Fruit fly (Drosophila melanogaster): ENCODE data around the gene Arl8.
A peak's percentile ranks its signal among the peaks of the same experiment; 100 is the strongest.

Gene Arl8

DNA sequence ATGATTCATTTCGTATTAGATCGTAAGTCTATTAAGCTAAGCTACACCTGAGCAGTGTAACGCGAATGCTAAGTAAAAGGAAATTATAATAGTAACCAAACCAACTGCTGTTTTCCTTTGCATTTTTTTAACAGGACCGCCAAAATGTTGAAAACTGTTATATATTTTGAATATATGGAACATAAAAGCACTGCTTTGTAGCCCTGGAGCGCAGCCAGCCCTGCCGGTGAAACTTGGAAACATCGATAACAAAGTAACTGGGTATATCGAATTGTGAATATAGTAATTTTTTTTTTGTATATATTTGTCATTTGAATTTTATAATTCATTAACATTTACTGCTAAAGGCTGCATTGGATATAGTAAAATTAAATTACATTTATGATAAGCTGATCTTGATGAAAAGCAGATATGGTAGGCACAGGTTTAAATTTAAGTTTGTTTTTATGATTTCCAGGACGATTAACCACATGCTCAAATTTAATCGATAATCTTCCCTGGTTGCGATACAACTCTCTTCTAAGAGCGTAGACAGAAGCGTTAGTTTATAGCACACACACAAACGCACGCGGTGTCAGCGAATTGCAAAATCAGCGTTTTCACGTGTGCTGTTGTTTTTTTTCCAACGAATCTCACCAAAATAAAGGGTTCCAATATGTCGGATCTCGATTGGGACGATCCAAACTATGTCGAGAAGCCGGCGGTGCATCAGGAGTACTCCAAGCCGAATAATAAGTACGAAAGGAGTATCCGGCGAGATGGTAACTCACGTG lies 4.0 kb upstream of the Arl8 start, which contains the start of gene CG7878 (continued):
- TF ChIP-seq pdm3 (GFP tag; optimal IDR thresholded peaks at IDR 0.05) = peak; percentile 67
- peak; percentile 51 for TF ChIP-seq Hr4 (GFP tag; optimal IDR thresholded peaks at IDR 0.05)
- peak; percentile 58 for TF ChIP-seq topi (GFP tag; optimal IDR thresholded peaks at IDR 0.05)
- peak; percentile 22 for TF ChIP-seq fkh (GFP tag; optimal IDR thresholded peaks at IDR 0.05)
- peak; percentile 50 for TF ChIP-seq vri (GFP tag; optimal IDR thresholded peaks at IDR 0.05)
- peak; percentile 72 for TF ChIP-seq esn (GFP tag; optimal IDR thresholded peaks at IDR 0.05)
- peak; percentile 55 for TF ChIP-seq acj6 (GFP tag; optimal IDR thresholded peaks at IDR 0.05)
- TF ChIP-seq CG34406 (GFP tag; optimal IDR thresholded peaks at IDR 0.05) = no peak
- TF ChIP-seq CG11902 (GFP tag; optimal IDR thresholded peaks at IDR 0.05) = no peak
- peak; percentile 54; the same call in 2 of the 3 replicates for TF ChIP-seq CG6163 (GFP tag; IDR thresholded peaks at IDR 0.05)
- TF ChIP-seq CG32006 (GFP tag; optimal IDR thresholded peaks at IDR 0.05) = peak; percentile 25
- no peak for TF ChIP-seq CG16779 (tag; optimal IDR thresholded peaks at IDR 0.05)
- no peak for TF ChIP-seq CG8319 (GFP tag; optimal IDR thresholded peaks at IDR 0.05)
- TF ChIP-seq Lpt (GFP tag; optimal IDR thresholded peaks at IDR 0.05) = no peak
- peak; percentile 8 for TF ChIP-seq Ets96B (tag; optimal IDR thresholded peaks at IDR 0.05)
- TF ChIP-seq CG11762 (GFP tag; optimal IDR thresholded peaks at IDR 0.05; ENCODE audit: insufficient read depth) = no peak
- TF ChIP-seq CG10669 (GFP tag; optimal IDR thresholded peaks at IDR 0.05) = peak; percentile 31
- no peak for TF ChIP-seq CG8119 (GFP tag; IDR thresholded peaks at IDR 0.05)
- TF ChIP-seq CG6808 (GFP tag; optimal IDR thresholded peaks at IDR 0.05) = peak; percentile 9
- peak; percentile 62 for TF ChIP-seq Met (GFP tag; optimal IDR thresholded peaks at IDR 0.05)
- TF ChIP-seq Smox (GFP tag; optimal IDR thresholded peaks at IDR 0.05) = peak; percentile 69
- TF ChIP-seq svp (GFP tag) = peak; percentile 75
- no peak for TF ChIP-seq fd59A (GFP tag; optimal IDR thresholded peaks at IDR 0.05)
- no peak for TF ChIP-seq Blimp-1 (GFP tag; optimal IDR thresholded peaks at IDR 0.05)
- peak; percentile 31 for TF ChIP-seq CG1621 (tag; optimal IDR thresholded peaks at IDR 0.05)
- TF ChIP-seq CG11294 (GFP tag; IDR thresholded peaks at IDR 0.05) = no peak
- no peak for TF ChIP-seq dac (GFP tag; optimal IDR thresholded peaks at IDR 0.05)
- peak; percentile 51 for TF ChIP-seq CG31627 (GFP tag; optimal IDR thresholded peaks at IDR 0.05)

dm6 chr3R:8127151-8127690 lies 816 bp downstream of the Arl8 start:
- TF ChIP-seq CG6276 (GFP tag; optimal IDR thresholded peaks at IDR 0.05) (no peak), Hr38 (GFP tag; optimal IDR thresholded peaks at IDR 0.05) (no peak), Hr39 (GFP tag; optimal IDR thresholded peaks at IDR 0.05) (no peak), svp (GFP tag) (peak; percentile 97), ss (GFP tag; optimal IDR thresholded peaks at IDR 0.05) (peak in 1 of 2 experiments; percentile 2)

DNA sequence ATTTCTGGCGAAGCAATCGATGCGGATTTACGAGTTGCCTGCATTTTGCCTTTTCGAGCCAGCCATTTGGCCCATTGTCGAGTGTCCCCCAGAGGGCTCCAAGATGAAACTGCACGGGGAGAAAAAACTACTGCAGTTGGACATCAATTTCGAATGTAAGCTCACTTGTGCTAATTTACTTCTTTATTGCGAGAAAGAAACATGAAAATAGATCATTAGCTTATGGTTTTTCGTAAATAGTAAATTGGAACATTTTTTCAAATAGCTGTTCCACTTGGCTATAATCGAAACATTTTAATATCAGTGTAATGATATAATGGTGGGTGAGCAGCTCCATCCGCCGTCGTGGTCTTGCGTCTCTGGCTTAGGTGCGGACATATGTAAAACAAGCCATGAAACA lies 6.0 kb downstream of the Arl8 start:
- TF ChIP-seq salr (GFP tag; optimal IDR thresholded peaks at IDR 0.05) (no peak), pdm3 (GFP tag; optimal IDR thresholded peaks at IDR 0.05) (peak; percentile 19), Hr38 (GFP tag; optimal IDR thresholded peaks at IDR 0.05) (no peak), svp (GFP tag) (peak; percentile 76), Hr39 (GFP tag; optimal IDR thresholded peaks at IDR 0.05) (peak; percentile 42), CG3032 (tag; optimal IDR thresholded peaks at IDR 0.05) (peak; percentile 6), dsx (GFP tag; optimal IDR thresholded peaks at IDR 0.05; ENCODE audit: poor library complexity, severe bottlenecking) (no peak), Sox102F (GFP tag; optimal IDR thresholded peaks at IDR 0.05) (peak; percentile 21), vri (GFP tag; optimal IDR thresholded peaks at IDR 0.05) (peak; percentile 0), CG11294 (GFP tag; IDR thresholded peaks at IDR 0.05) (no peak), CG6808 (GFP tag; optimal IDR thresholded peaks at IDR 0.05) (peak; percentile 9), ss (GFP tag; optimal IDR thresholded peaks at IDR 0.05) (no peak), cyc (GFP tag; optimal IDR thresholded peaks at IDR 0.05) (peak; percentile 41), CG32006 (GFP tag; optimal IDR thresholded peaks at IDR 0.05) (no peak), CG10669 (GFP tag; optimal IDR thresholded peaks at IDR 0.05) (peak; percentile 38), CG11902 (GFP tag; optimal IDR thresholded peaks at IDR 0.05) (peak; percentile 25), Ets96B (tag; optimal IDR thresholded peaks at IDR 0.05) (peak; percentile 33), esn (GFP tag; optimal IDR thresholded peaks at IDR 0.05) (peak; percentile 51), topi (GFP tag; optimal IDR thresholded peaks at IDR 0.05) (peak; percentile 37), net (GFP tag; optimal IDR thresholded peaks at IDR 0.05) (no peak), Met (GFP tag; optimal IDR thresholded peaks at IDR 0.05) (peak; percentile 52), spab (GFP tag; optimal IDR thresholded peaks at IDR 0.05) (peak; percentile 8), Eip78C (GFP tag) (peak; percentile 77), Smox (GFP tag; optimal IDR thresholded peaks at IDR 0.05) (peak; percentile 23), CG3919 (GFP tag; optimal IDR thresholded peaks at IDR 0.05) (peak; percentile 5), CG31627 (GFP tag; optimal IDR thresholded peaks at IDR 0.05) (peak; percentile 36), Gug (GFP tag; IDR thresholded peaks at IDR 0.05) (no peak), CG6792 (GFP tag; optimal IDR thresholded peaks at IDR 0.05) (peak; percentile 24), Blimp-1 (GFP tag; optimal IDR thresholded peaks at IDR 0.05) (no peak)
